Worm (Caenorhabditis elegans) whole organism, midembryonic: ENCODE data around the gene sde-2.

Experiments
- T22C8.4 ChIP-seq: fragments of 200-800 bp; sonication (Bioruptor generic); IDR thresholded peaks from 2 replicates; pipeline ENCODE4 v1.3.6; 2022; ENCODE audit warnings: missing genetic modification characterization, missing compliant biosample characterization
- cog-1 ChIP-seq: sonication (generic microtip); optimal IDR thresholded peaks from 2 replicates; lab custom pipeline; 2016; ENCODE audit warnings: missing genetic modification characterization, missing compliant biosample characterization
- flt-1 ChIP-seq: fragments of 200-800 bp; sonication (Bioruptor generic); IDR thresholded peaks from 2 replicates; pipeline ENCODE4 v1.3.6; 2022; ENCODE audit warnings: missing genetic modification characterization, missing compliant biosample characterization
- klf-2 ChIP-seq: fragments of 200-800 bp; sonication (Bioruptor generic); conservative IDR thresholded peaks from 2 replicates; pipeline ENCODE4 v1.3.6; 2022; ENCODE audit warnings: missing genetic modification reagents, missing genetic modification characterization, missing compliant biosample characterization
- med-1 ChIP-seq: sonication (generic microtip); optimal IDR thresholded peaks from 2 replicates; lab custom pipeline; 2017; ENCODE audit warnings: missing genetic modification characterization, mild to moderate bottlenecking, missing compliant biosample characterization, antibody characterized with exemption, missing genetic modification reagents; ENCODE audit not compliant: insufficient read depth
- ref-1 ChIP-seq: fragments of 200-800 bp; sonication (Bioruptor generic); conservative IDR thresholded peaks from 2 replicates; pipeline ENCODE4 v1.3.6; 2022; ENCODE audit warnings: missing genetic modification reagents, missing genetic modification characterization, missing compliant biosample characterization
- tab-1 ChIP-seq: fragments of 200-800 bp; sonication (Bioruptor generic); IDR thresholded peaks from 2 replicates; pipeline ENCODE4 v1.3.6; 2022; ENCODE audit warnings: missing genetic modification characterization, missing compliant biosample characterization
- ztf-23 ChIP-seq: fragments of 200-800 bp; sonication (Bioruptor generic); IDR thresholded peaks from 2 replicates; pipeline ENCODE4 v1.3.6; 2022; ENCODE audit warnings: missing genetic modification reagents, missing genetic modification characterization, missing compliant biosample characterization
- ztf-29 ChIP-seq: fragments of 200-800 bp; sonication (Bioruptor generic); IDR thresholded peaks from 2 replicates; pipeline ENCODE4 v1.3.6; 2022; ENCODE audit warnings: missing genetic modification reagents, missing genetic modification characterization, missing compliant biosample characterization

Gene sde-2

DNA sequence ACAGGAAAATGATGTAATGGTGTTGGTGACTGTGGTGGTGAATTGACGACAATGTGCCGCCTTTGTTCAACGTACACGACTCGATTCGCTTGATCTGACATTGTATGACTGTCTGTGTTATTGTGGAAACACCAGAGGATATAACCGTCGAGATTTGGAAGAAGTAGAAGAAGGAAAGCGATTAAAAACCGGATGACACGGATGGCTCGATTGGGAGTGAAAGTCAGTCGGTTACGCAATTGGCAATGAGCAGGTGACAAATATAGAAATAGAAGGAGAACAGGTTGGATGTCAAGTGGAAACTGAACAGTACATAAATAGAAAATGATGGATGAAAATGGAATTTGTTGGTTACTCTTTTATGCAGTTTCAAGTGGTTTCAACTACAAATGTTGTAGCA is 26.5 kb upstream of the sde-2 start, which contains the start of gene rdy-2:
rdy-2 (minus strand) TSS at position 101 of the 400 bp plus-strand sequence.
- TF ChIP-seq T22C8.4 (GFP tag; lab: Robert Waterston, UW): no peak
- TF ChIP-seq flt-1: no peak
- TF ChIP-seq med-1: no peak
- no peak for TF ChIP-seq ref-1 (GFP tag; lab: Robert Waterston, UW)
- no peak for TF ChIP-seq ztf-29 (GFP tag; lab: Robert Waterston, UW)
- TF ChIP-seq cog-1: no peak
- TF ChIP-seq tab-1: no peak
- no peak for TF ChIP-seq ztf-23 (GFP tag; lab: Robert Waterston, UW)
- TF ChIP-seq klf-2 (GFP tag; lab: Robert Waterston, UW): no peak

DNA sequence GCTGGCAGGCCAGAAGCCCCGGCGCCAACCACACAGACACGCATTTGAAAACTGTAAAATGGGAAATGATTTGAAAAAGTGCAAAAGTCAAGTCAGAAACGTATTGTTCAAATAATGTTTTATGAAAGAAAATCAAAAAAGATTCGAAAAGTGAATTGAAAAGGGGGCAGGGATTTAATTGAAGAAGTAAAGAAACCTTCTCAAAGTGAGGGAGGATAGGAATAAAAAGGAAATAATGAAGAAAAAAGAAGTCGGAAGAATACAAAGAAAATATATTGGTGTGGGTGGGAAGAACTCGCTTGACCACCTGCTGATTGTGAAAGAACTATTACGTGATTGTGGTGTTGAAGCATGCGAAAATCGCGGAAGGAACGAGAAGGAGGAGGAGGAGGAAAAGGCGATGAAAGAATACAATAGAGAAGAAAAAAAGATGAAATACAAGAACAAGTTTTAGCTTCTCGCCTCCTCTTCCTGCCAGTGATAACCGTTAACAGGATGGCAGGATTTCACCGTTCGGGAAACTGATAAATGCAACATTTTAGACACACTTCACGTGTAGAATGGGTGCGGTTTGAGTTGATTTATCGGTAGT is 20.6 kb upstream of the sde-2 start, which contains the start of gene fmo-4:
fmo-4 (minus strand) TSS at position 51 of the 592 bp plus-strand sequence.
- TF ChIP-seq tab-1 (no peak), med-1 (no peak), ref-1 (GFP tag; lab: Robert Waterston, UW) (no peak), ztf-23 (GFP tag; lab: Robert Waterston, UW) (no peak), cog-1 (no peak), flt-1 (no peak), klf-2 (GFP tag; lab: Robert Waterston, UW) (no peak), T22C8.4 (GFP tag; lab: Robert Waterston, UW) (no peak), ztf-29 (GFP tag; lab: Robert Waterston, UW) (no peak)

DNA sequence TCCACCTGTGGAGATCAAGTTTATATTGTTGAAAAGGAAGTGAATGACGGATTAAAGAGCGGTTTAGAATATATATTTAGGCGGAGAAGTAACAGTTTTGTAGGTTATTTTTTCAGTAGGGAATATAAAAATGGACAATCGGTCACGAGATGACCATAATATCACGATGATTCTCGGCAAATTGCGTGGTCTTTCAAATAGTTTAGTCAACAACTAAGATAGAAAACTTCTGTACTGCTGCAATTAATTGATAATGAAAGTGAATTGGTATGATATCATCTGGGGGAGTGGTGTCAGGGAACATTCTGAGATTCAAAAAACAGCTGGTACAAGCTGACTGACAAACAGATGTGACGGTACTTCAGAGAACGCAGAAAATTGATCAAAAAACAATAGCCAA is 18.9 kb upstream of the sde-2 start:
- TF ChIP-seq ztf-29 (GFP tag; lab: Robert Waterston, UW): no peak
- TF ChIP-seq T22C8.4 (GFP tag; lab: Robert Waterston, UW): no peak
- no peak for TF ChIP-seq flt-1
- no peak for TF ChIP-seq med-1
- no peak for TF ChIP-seq ref-1 (GFP tag; lab: Robert Waterston, UW)
- no peak for TF ChIP-seq tab-1
- TF ChIP-seq cog-1: no peak
- TF ChIP-seq klf-2 (GFP tag; lab: Robert Waterston, UW): no peak

DNA sequence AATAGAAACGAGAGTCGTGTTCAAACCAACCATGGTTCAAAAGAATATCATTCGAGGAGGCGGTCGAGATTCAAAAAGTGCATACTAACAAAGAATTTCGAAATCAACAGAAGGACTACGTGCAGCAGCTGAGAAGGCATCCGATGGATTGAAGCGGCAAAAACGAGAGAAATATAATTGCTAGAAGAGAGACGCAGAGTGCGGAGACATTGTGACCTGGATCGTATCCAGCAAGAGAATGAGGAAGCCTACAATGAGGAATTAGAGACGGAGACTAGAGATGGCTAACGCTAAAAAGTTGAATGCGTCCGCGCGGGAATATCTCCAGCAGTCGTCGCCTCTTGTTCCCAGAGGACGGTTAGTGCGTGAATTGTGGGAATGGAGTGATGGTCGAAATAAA is 17.6 kb upstream of the sde-2 start:
- no peak for TF ChIP-seq T22C8.4 (GFP tag; lab: Robert Waterston, UW)

DNA sequence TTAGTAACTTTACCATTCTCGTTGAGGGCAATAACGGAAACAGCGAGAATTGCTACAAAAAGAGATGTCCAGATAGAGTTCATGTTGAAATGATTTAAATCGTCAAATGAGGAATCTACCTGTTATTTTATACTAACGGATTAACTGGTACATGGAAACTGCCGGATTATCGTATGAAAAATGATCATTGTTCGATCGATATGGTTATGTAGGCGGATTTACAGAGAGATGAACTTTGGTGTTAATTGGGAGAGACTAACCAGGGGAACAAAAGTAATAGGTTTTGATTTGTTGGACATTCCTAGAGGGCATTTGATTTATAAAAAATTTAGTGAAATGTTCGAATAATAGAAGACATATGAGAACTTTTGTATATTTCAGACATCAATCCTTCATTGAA is 15.6 kb upstream of the sde-2 start, which contains the start of gene spig-9:
spig-9 (minus strand) TSS at position 101 of the 400 bp plus-strand sequence.
- TF ChIP-seq ref-1 (GFP tag; lab: Robert Waterston, UW) (no peak), klf-2 (GFP tag; lab: Robert Waterston, UW) (no peak), med-1 (no peak), ztf-29 (GFP tag; lab: Robert Waterston, UW) (no peak), T22C8.4 (GFP tag; lab: Robert Waterston, UW) (no peak), ztf-23 (GFP tag; lab: Robert Waterston, UW) (no peak), cog-1 (no peak), flt-1 (no peak), tab-1 (no peak)

DNA sequence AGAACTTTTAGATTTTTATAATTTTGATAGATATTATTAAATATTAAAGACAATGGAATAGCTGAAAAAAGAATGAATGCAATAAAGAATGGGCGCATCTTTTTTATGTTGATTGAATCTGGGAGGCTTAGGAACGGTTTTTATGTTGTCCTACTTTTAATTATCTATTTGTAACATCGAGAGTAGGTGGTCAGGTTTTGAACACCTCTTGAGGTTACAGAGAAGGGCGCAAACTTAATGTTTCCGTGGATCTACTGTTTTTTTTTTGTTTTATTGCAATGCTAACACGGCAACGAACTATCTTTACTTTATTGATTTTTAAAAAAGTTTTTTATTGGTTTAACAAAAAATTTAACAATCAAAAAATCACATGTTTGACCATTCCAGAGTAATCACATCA is 13.5 kb upstream of the sde-2 start, which contains the start of gene F53F4.7:
F53F4.7 (minus strand) TSS at position 101 of the 400 bp plus-strand sequence.
- TF ChIP-seq med-1 (no peak), ztf-23 (GFP tag; lab: Robert Waterston, UW) (no peak), klf-2 (GFP tag; lab: Robert Waterston, UW) (no peak), cog-1 (no peak), tab-1 (no peak), ztf-29 (GFP tag; lab: Robert Waterston, UW) (no peak), flt-1 (no peak), T22C8.4 (GFP tag; lab: Robert Waterston, UW) (no peak), ref-1 (GFP tag; lab: Robert Waterston, UW) (no peak)

DNA sequence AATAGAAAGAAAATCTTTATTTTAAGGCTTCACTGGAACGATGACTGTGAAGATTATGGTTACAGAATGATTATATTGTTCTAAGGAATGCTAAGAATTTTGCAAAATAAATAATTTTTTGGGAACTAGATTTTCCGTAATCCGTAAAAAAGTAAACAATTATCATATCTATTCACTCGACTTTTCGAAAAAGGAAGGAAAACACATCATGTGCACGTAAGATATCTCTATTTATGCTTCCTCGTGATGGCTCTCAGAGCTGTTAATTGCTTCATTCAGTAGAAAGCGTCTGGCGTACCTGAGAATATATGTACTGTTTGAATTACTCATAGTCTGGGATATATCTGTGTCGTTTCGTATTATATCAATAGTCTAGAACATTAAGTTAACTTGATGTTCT is 7.6 kb upstream of the sde-2 start, which contains the start of gene srd-11:
srd-11 (minus strand) TSS at position 101 of the 400 bp plus-strand sequence.
- TF ChIP-seq tab-1 (no peak), flt-1 (no peak), ztf-23 (GFP tag; lab: Robert Waterston, UW) (no peak), T22C8.4 (GFP tag; lab: Robert Waterston, UW) (no peak), cog-1 (no peak), ztf-29 (GFP tag; lab: Robert Waterston, UW) (no peak), klf-2 (GFP tag; lab: Robert Waterston, UW) (no peak), med-1 (no peak), ref-1 (GFP tag; lab: Robert Waterston, UW) (no peak)

DNA sequence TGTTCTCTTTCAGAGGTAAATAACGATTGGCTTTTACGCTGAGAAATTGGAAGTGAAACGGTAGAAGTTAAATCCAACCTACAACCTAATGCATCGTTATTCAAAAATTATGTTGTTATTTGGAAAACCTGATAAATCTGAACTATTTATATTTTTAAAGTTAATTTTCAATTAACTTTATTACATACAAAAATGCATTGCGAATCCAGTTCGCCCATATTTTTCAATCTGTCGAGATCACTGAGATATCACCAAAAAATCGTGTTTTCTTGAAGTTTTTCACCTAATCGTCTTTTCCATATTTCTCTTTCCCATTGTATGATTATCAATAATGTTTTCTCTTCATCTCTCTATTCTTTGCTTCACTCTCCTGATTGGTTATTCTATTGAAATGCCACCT is 6.7 kb upstream of the sde-2 start, which contains the start of gene F53F4.15:
F53F4.15 (plus strand) TSS at position 301 of the 400 bp plus-strand sequence.
- no peak for TF ChIP-seq tab-1
- no peak for TF ChIP-seq ztf-23 (GFP tag; lab: Robert Waterston, UW)
- no peak for TF ChIP-seq klf-2 (GFP tag; lab: Robert Waterston, UW)
- no peak for TF ChIP-seq T22C8.4 (GFP tag; lab: Robert Waterston, UW)
- no peak for TF ChIP-seq ref-1 (GFP tag; lab: Robert Waterston, UW)
- TF ChIP-seq flt-1: no peak
- TF ChIP-seq med-1: no peak
- no peak for TF ChIP-seq cog-1
- no peak for TF ChIP-seq ztf-29 (GFP tag; lab: Robert Waterston, UW)

DNA sequence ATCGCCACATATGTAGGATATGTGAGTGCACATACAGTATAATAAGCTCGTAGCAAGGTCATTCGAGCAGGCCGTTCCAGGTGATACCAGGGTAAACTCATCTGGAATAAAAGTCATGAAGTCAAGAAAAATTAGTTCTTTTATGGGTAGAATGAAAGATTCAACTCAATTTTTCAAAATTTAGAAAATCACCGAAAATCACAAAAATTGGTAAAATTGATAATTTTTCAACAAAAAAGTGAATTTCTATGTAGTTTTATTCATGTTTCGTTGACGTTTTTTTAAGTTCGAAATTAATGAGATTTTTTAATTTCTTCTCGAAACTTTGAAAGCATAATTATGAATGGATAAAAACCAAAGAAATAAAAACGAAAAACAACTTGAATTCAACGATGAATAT is 5.7 kb upstream of the sde-2 start, which contains the start of gene F53F4.16:
F53F4.16 (minus strand) TSS at position 101 of the 400 bp plus-strand sequence.
- TF ChIP-seq ref-1 (GFP tag; lab: Robert Waterston, UW): no peak
- no peak for TF ChIP-seq med-1
- no peak for TF ChIP-seq flt-1
- no peak for TF ChIP-seq cog-1

DNA sequence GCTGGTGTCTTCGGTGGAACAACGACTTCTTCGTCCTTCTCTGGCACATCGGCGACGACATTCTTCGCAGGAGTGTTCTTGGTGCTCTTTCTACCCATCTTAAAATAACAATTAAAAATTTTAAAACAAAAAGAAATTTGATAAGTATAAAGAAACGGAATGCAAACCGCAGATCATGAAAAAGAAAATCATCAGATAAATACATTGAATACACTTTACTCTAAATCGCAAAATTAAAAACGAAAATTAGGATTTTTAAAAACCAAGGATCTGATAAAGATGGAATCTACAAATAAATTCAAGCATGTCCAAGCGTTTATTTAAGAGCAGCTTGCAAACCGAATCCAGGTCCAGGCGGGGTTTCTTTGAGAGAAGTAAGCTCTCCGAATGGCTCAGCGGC is 2.9 kb upstream of the sde-2 start, which contains the start of gene F53F4.11:
F53F4.11 (minus strand) TSS at position 101 of the 400 bp plus-strand sequence.
- no peak for TF ChIP-seq tab-1
- TF ChIP-seq flt-1: no peak
- no peak for TF ChIP-seq med-1
- no peak for TF ChIP-seq cog-1
- TF ChIP-seq ztf-23 (GFP tag; lab: Robert Waterston, UW): no peak
- no peak for TF ChIP-seq ztf-29 (GFP tag; lab: Robert Waterston, UW)
- TF ChIP-seq T22C8.4 (GFP tag; lab: Robert Waterston, UW): no peak
- no peak for TF ChIP-seq ref-1 (GFP tag; lab: Robert Waterston, UW)
- TF ChIP-seq klf-2 (GFP tag; lab: Robert Waterston, UW): no peak
